Fruit fly (Drosophila melanogaster) whole organism, embryonic: Measurements from ENCODE around the gene Pp1alpha-96A.

Experiments
- Atf-2 ChIP-seq: fragments of 200-800 bp; sonication (Bioruptor generic); optimal IDR thresholded peaks from 2 replicates; lab custom pipeline; 2016; ENCODE audit warnings: missing biosample characterization, missing genetic modification characterization
- Awh ChIP-seq: fragments of 200-800 bp; sonication (Bioruptor generic); IDR thresholded peaks from 2 replicates; pipeline ENCODE4, ENCODE4 v1.3.6; 2022; ENCODE audit warnings: missing biosample characterization, missing genetic modification characterization
- Blimp-1 ChIP-seq: fragments of 200-800 bp; sonication (Bioruptor generic); optimal IDR thresholded peaks from 3 replicates; lab custom pipeline; 2018; ENCODE audit warnings: missing biosample characterization, missing genetic modification characterization, mild to moderate bottlenecking, moderate library complexity, missing genetic modification reagents
- BtbVII ChIP-seq: fragments of 200-800 bp; sonication (Bioruptor generic); optimal IDR thresholded peaks from 3 replicates; lab custom pipeline; 2017; ENCODE audit warnings: missing biosample characterization, mild to moderate bottlenecking, missing genetic modification characterization
- CG10267 ChIP-seq: fragments of 200-800 bp; sonication (Bioruptor generic); optimal IDR thresholded peaks from 2 replicates; lab custom pipeline; 2018; ENCODE audit warnings: missing biosample characterization, mild to moderate bottlenecking, missing genetic modification characterization, moderate library complexity
- CG10366 ChIP-seq: fragments of 200-800 bp; sonication (Bioruptor generic); IDR thresholded peaks from 2 replicates; pipeline ENCODE4 v1.3.6; 2022; ENCODE audit warnings: missing biosample characterization, missing genetic modification characterization
- CG10543 ChIP-seq: fragments of 200-800 bp; sonication (Bioruptor generic); optimal IDR thresholded peaks from 3 replicates; lab custom pipeline; 2017; ENCODE audit warnings: missing biosample characterization, mild to moderate bottlenecking, missing genetic modification characterization, moderate library complexity
- CG10959 ChIP-seq: fragments of 200-800 bp; sonication (Bioruptor generic); IDR thresholded peaks from 2 replicates; pipeline ENCODE4 v1.3.6; 2022; ENCODE audit warnings: missing biosample characterization, missing genetic modification characterization
- CG13296 ChIP-seq: fragments of 200-800 bp; sonication (Bioruptor generic); optimal IDR thresholded peaks from 3 replicates; lab custom pipeline; 2018; ENCODE audit warnings: missing biosample characterization, mild to moderate bottlenecking, missing genetic modification characterization
- CG15514 ChIP-seq: fragments of 200-800 bp; sonication (Bioruptor generic); optimal IDR thresholded peaks from 3 replicates; lab custom pipeline; 2017; ENCODE audit warnings: missing biosample characterization, missing genetic modification characterization, mild to moderate bottlenecking, moderate library complexity, missing genetic modification reagents
- CG17912 ChIP-seq: fragments of 200-800 bp; sonication (Bioruptor generic); optimal IDR thresholded peaks from 2 replicates; lab custom pipeline; 2018; ENCODE audit warnings: missing biosample characterization, mild to moderate bottlenecking, missing genetic modification characterization
- CG1792 ChIP-seq: fragments of 200-800 bp; sonication (Bioruptor generic); optimal IDR thresholded peaks from 2 replicates; lab custom pipeline; 2016; ENCODE audit warnings: missing biosample characterization, missing genetic modification characterization
- CG2120 ChIP-seq: fragments of 200-800 bp; sonication (Bioruptor generic); optimal IDR thresholded peaks from 3 replicates; lab custom pipeline; 2016; ENCODE audit warnings: missing biosample characterization, missing genetic modification characterization
- CG2889 ChIP-seq: fragments of 200-800 bp; sonication (Bioruptor generic); IDR thresholded peaks from 3 replicates; pipeline ENCODE4 v1.3.6; 2022; ENCODE audit warnings: missing biosample characterization, missing genetic modification characterization
- CG34422 ChIP-seq: fragments of 200-800 bp; sonication (Bioruptor generic); IDR thresholded peaks from 3 replicates; pipeline ENCODE4 v1.3.6; 2022; ENCODE audit warnings: missing biosample characterization, missing genetic modification characterization
- CG3838 ChIP-seq: fragments of 200-800 bp; sonication (Bioruptor generic); optimal IDR thresholded peaks from 3 replicates; lab custom pipeline; 2016; ENCODE audit warnings: missing biosample characterization, missing genetic modification characterization
- CG4328 ChIP-seq: fragments of 200-800 bp; sonication (Bioruptor generic); optimal IDR thresholded peaks from 3 replicates; lab custom pipeline; 2017; ENCODE audit warnings: missing biosample characterization, missing genetic modification reagents, missing genetic modification characterization
- CG4820 ChIP-seq: fragments of 200-800 bp; sonication (Bioruptor generic); optimal IDR thresholded peaks from 3 replicates; lab custom pipeline; 2016; ENCODE audit warnings: missing biosample characterization, missing genetic modification characterization
- CG5180 ChIP-seq: fragments of 200-800 bp; sonication (Bioruptor generic); optimal IDR thresholded peaks from 3 replicates; lab custom pipeline; 2017; ENCODE audit warnings: missing biosample characterization, missing genetic modification characterization, mild to moderate bottlenecking, moderate library complexity, missing genetic modification reagents
- CG6254 ChIP-seq: fragments of 200-800 bp; sonication (Bioruptor generic); optimal IDR thresholded peaks from 3 replicates; lab custom pipeline; 2017; ENCODE audit warnings: mild to moderate bottlenecking, missing biosample characterization, missing genetic modification reagents, missing genetic modification characterization
- CG6654 ChIP-seq: fragments of 200-800 bp; sonication (Bioruptor generic); optimal IDR thresholded peaks from 2 replicates; lab custom pipeline; 2017; ENCODE audit warnings: missing biosample characterization, mild to moderate bottlenecking, missing genetic modification characterization
- CG7357 ChIP-seq: fragments of 200-800 bp; sonication (Bioruptor generic); IDR thresholded peaks from 3 replicates; pipeline ENCODE4 v1.3.6; 2022; ENCODE audit warnings: missing biosample characterization, missing genetic modification characterization
- CG7556 ChIP-seq: fragments of 200-800 bp; sonication (Bioruptor generic); optimal IDR thresholded peaks from 2 replicates; lab custom pipeline; 2017; ENCODE audit warnings: missing biosample characterization, mild to moderate bottlenecking, missing genetic modification characterization
- CG7839 ChIP-seq: fragments of 200-800 bp; sonication (Bioruptor generic); optimal IDR thresholded peaks from 3 replicates; lab custom pipeline; 2018; ENCODE audit warnings: missing biosample characterization, mild to moderate bottlenecking, missing genetic modification characterization, moderate library complexity
- CG9932 ChIP-seq: fragments of 200-800 bp; sonication (Bioruptor generic); IDR thresholded peaks from 2 replicates; pipeline ENCODE4 v1.3.6; 2022; ENCODE audit warnings: missing biosample characterization, missing genetic modification characterization
- Deaf1 ChIP-seq: fragments of 200-800 bp; optimal IDR thresholded peaks from 3 replicates; lab custom pipeline; 2019; ENCODE audit warnings: missing biosample characterization, mild to moderate bottlenecking, missing genetic modification characterization, moderate library complexity
- Dip3 ChIP-seq: fragments of 200-800 bp; sonication (Bioruptor generic); optimal IDR thresholded peaks from 3 replicates; lab custom pipeline; 2016; ENCODE audit warnings: missing biosample characterization, missing genetic modification characterization
- Drgx ChIP-seq: fragments of 200-800 bp; sonication (Bioruptor generic); IDR thresholded peaks from 2 replicates; pipeline ENCODE4 v1.3.6; 2022; ENCODE audit warnings: missing biosample characterization, missing genetic modification characterization
- Fer1 ChIP-seq: fragments of 200-800 bp; sonication (Bioruptor generic); optimal IDR thresholded peaks from 2 replicates; lab custom pipeline; 2017; ENCODE audit warnings: missing biosample characterization, mild to moderate bottlenecking, missing genetic modification characterization
- H2.0 ChIP-seq: fragments of 200-800 bp; sonication (Bioruptor generic); IDR thresholded peaks from 2 replicates; pipeline ENCODE4 v1.3.6; 2022; ENCODE audit warnings: missing biosample characterization, missing genetic modification characterization
- Hr3 ChIP-seq: fragments of 200-800 bp; sonication (Bioruptor generic); optimal IDR thresholded peaks from 3 replicates; lab custom pipeline; 2016; ENCODE audit warnings: missing biosample characterization, missing genetic modification characterization
- Kr ChIP-seq: fragments of 200-800 bp; sonication (Bioruptor generic); optimal IDR thresholded peaks from 2 replicates; lab custom pipeline; 2017; ENCODE audit warnings: missing biosample characterization, mild to moderate bottlenecking, missing genetic modification characterization
- MBD-R2 ChIP-seq: fragments of 200-800 bp; sonication (Bioruptor generic); IDR thresholded peaks from 2 replicates; pipeline ENCODE4 v1.3.6; 2022; ENCODE audit warnings: missing biosample characterization, missing genetic modification characterization
- Rfx ChIP-seq: fragments of 200-800 bp; sonication (Bioruptor generic); IDR thresholded peaks from 2 replicates; pipeline ENCODE4 v1.3.6; 2022; ENCODE audit warnings: missing biosample characterization, missing genetic modification characterization
- Scr ChIP-seq: fragments of 200-800 bp; sonication (Bioruptor generic); IDR thresholded peaks from 2 replicates; pipeline ENCODE4 v1.3.6; 2022; ENCODE audit warnings: missing biosample characterization, missing genetic modification characterization; ENCODE audit not compliant: partially characterized antibody
- Ssrp ChIP-seq: fragments of 200-800 bp; sonication (Bioruptor generic); optimal IDR thresholded peaks from 2 replicates; lab custom pipeline; 2018; ENCODE audit warnings: missing biosample characterization, mild to moderate bottlenecking, missing genetic modification characterization, moderate library complexity
- Trl ChIP-seq, 3 experiments: fragments of >200 bp in 2 of 3; fragments of 200-800 bp in 1 of 3; sonication (Bioruptor generic) in 1 of 3; optimal IDR thresholded peaks; 2 replicates in 1 of 3; 3 replicates in 2 of 3; lab custom pipeline; 2016 to 2017; ENCODE audit warnings: missing biosample characterization in 1 of 3, missing genetic modification characterization in 1 of 3
- crp ChIP-seq, 2 experiments: fragments of 200-800 bp; sonication (Bioruptor generic); optimal IDR thresholded peaks; 2 replicates in 1 of 2; 3 replicates in 1 of 2; lab custom pipeline; 2017; ENCODE audit warnings: missing biosample characterization in 2 of 2, missing genetic modification characterization in 2 of 2, mild to moderate bottlenecking in 1 of 2, moderate library complexity in 1 of 2
- ind ChIP-seq: fragments of 200-800 bp; sonication (Bioruptor generic); optimal IDR thresholded peaks from 3 replicates; lab custom pipeline; 2016; ENCODE audit warnings: missing biosample characterization, missing genetic modification characterization
- inv ChIP-seq: fragments of 200-800 bp; sonication (Bioruptor generic); IDR thresholded peaks from 2 replicates; pipeline ENCODE4 v1.3.6; 2022; ENCODE audit warnings: missing biosample characterization, missing genetic modification characterization; ENCODE audit not compliant: partially characterized antibody
- lab ChIP-seq: fragments of 200-800 bp; sonication (Bioruptor generic); optimal IDR thresholded peaks from 3 replicates; lab custom pipeline; 2017; ENCODE audit warnings: missing biosample characterization, missing genetic modification characterization, mild to moderate bottlenecking, moderate library complexity, missing genetic modification reagents
- nerfin-1 ChIP-seq: fragments of 200-800 bp; sonication (Bioruptor generic); optimal IDR thresholded peaks from 3 replicates; lab custom pipeline; 2019; ENCODE audit warnings: missing biosample characterization, mild to moderate bottlenecking, missing genetic modification characterization, moderate library complexity
- pan ChIP-seq, 4 experiments: fragments of >200 bp in 3 of 4; fragments of 200-800 bp in 1 of 4; sonication (Bioruptor generic) in 1 of 4; optimal IDR thresholded peaks in 3 of 4; IDR thresholded peaks in 1 of 4; 2 replicates each; pipeline versions ENCODE4 v1.3.6 to Lab custom; 2017 to 2022; ENCODE audit warnings: missing biosample characterization in 2 of 4, missing genetic modification characterization in 2 of 4, mixed read lengths in 1 of 4
- pho ChIP-seq: fragments of 200-800 bp; sonication (Bioruptor generic); optimal IDR thresholded peaks from 2 replicates; lab custom pipeline; 2016; ENCODE audit warnings: missing biosample characterization, missing genetic modification characterization
- sim ChIP-seq: fragments of 200-800 bp; sonication (Bioruptor generic); IDR thresholded peaks from 2 replicates; pipeline ENCODE4 v1.3.6; 2022; ENCODE audit warnings: missing biosample characterization, missing genetic modification characterization
- sima ChIP-seq: fragments of 200-800 bp; sonication (Bioruptor generic); optimal IDR thresholded peaks from 2 replicates; lab custom pipeline; 2016; ENCODE audit warnings: missing biosample characterization, missing genetic modification characterization
- unpg ChIP-seq: fragments of 200-800 bp; sonication (Bioruptor generic); optimal IDR thresholded peaks from 3 replicates; lab custom pipeline; 2018; ENCODE audit warnings: missing biosample characterization, mild to moderate bottlenecking, missing genetic modification characterization, moderate library complexity
- yki ChIP-seq: fragments of >200 bp; optimal IDR thresholded peaks from 3 replicates; lab custom pipeline; 2018

Gene Pp1alpha-96A

dm6 chr3R:24543033-24543675 is 25.1 kb downstream of the Pp1alpha-96A start (continued):
- peak in 1 of 2 experiments; percentile 48 for TF ChIP-seq crp (GFP tag; optimal IDR thresholded peaks at IDR 0.05; lab: Kevin White, UChicago)
- TF ChIP-seq CG9932 (GFP tag; lab: Robert Waterston, UW): peak; percentile 97
- no peak for TF ChIP-seq Kr (GFP tag; lab: Kevin White, UChicago)
- TF ChIP-seq CG10267 (tag; lab: Kevin White, UChicago): peak; percentile 72
- TF ChIP-seq Atf-2: peak; percentile 73
- TF ChIP-seq CG13296 (GFP tag; lab: Kevin White, UChicago): peak; percentile 92
- TF ChIP-seq Awh: peak; percentile 94
- peak; percentile 94 for TF ChIP-seq lab
- TF ChIP-seq sim: peak; percentile 53; the same call in 1 of the 2 replicates
- TF ChIP-seq CG10543 (GFP tag; lab: Kevin White, UChicago): peak; percentile 95
- TF ChIP-seq Rfx: peak; percentile 98
- peak; percentile 86 for TF ChIP-seq ind (GFP tag; lab: Kevin White, UChicago)
- TF ChIP-seq sima: peak; percentile 52
- TF ChIP-seq Drgx: peak; percentile 95
- no peak for TF ChIP-seq Scr (GFP tag; lab: Robert Waterston, UW)
- TF ChIP-seq CG6654 (GFP tag; lab: Kevin White, UChicago): peak; percentile 32
- peak; percentile 2 for TF ChIP-seq CG5180 (GFP tag; lab: Kevin White, UChicago)
- TF ChIP-seq CG2120: peak; percentile 98
- no peak for TF ChIP-seq yki
- TF ChIP-seq CG2889: peak; percentile 91
- peak; percentile 75 for TF ChIP-seq CG4820 (GFP tag; lab: Kevin White, UChicago)
- TF ChIP-seq Ssrp (tag; lab: Kevin White, UChicago): peak; percentile 85
- no peak for TF ChIP-seq Deaf1 (tag; lab: Kevin White, UChicago)
- TF ChIP-seq Hr3: peak; percentile 87
- peak; percentile 83 for TF ChIP-seq CG7357 (GFP tag; lab: Robert Waterston, UW)
- peak; percentile 90 for TF ChIP-seq CG15514
- peak; percentile 88 for TF ChIP-seq pho
- peak; percentile 97 for TF ChIP-seq CG34422 (GFP tag; lab: Robert Waterston, UW)
- peak; percentile 81 for TF ChIP-seq CG3838
- peak; percentile 88 for TF ChIP-seq Blimp-1
- peak; percentile 92 for TF ChIP-seq MBD-R2 (GFP tag; lab: Robert Waterston, UW)
- peak; percentile 94 for TF ChIP-seq Fer1 (GFP tag; lab: Kevin White, UChicago)
- TF ChIP-seq CG10959 (GFP tag; lab: Robert Waterston, UW): peak; percentile 78
- TF ChIP-seq H2.0: peak; percentile 96
- TF ChIP-seq Dip3 (GFP tag; lab: Kevin White, UChicago): peak; percentile 90
- TF ChIP-seq CG17912: peak; percentile 91
- TF ChIP-seq CG1792: peak; percentile 72
- TF ChIP-seq CG7556 (GFP tag; lab: Kevin White, UChicago): peak; percentile 82
- peak; percentile 8 for TF ChIP-seq CG6254 (GFP tag; lab: Kevin White, UChicago)
- no peak for TF ChIP-seq pan (optimal IDR thresholded peaks at IDR 0.05; lab: Kevin White, UChicago)
- peak in 1 of 2 experiments; percentile 96 for TF ChIP-seq pan (GFP tag; optimal IDR thresholded peaks at IDR 0.05 in 1 of 2, IDR thresholded peaks at IDR 0.05 in 1 of 2)
- peak; percentile 86 for TF ChIP-seq nerfin-1 (tag; lab: Kevin White, UChicago)
- TF ChIP-seq CG4328 (GFP tag; lab: Kevin White, UChicago): peak; percentile 79
- peak; percentile 96 for TF ChIP-seq CG7839 (tag; lab: Kevin White, UChicago)
- peak; percentile 93 for TF ChIP-seq unpg (GFP tag; lab: Kevin White, UChicago)
- TF ChIP-seq BtbVII (GFP tag; lab: Kevin White, UChicago): peak; percentile 77
- peak; percentile 94 for TF ChIP-seq CG10366
- no peak for TF ChIP-seq Trl (optimal IDR thresholded peaks at IDR 0.05; lab: Kevin White, UChicago)
- TF ChIP-seq Trl (GFP tag; optimal IDR thresholded peaks at IDR 0.05; lab: Kevin White, UChicago): peak; percentile 79
- TF ChIP-seq inv (GFP tag; lab: Robert Waterston, UW): no peak
